Fruit fly (Drosophila melanogaster) S2 (cell line): ENCODE measurements around the gene Exo70.

ENCODE experiments used
- CG8478 ChIP-seq: fragments of >200 bp; optimal IDR thresholded peaks from 2 replicates; lab custom pipeline; 2018
- CTCF ChIP-seq, 2 experiments: fragments of >200 bp; optimal IDR thresholded peaks; 2 replicates each; lab custom pipeline; 2018

Exo70 gene

DNA sequence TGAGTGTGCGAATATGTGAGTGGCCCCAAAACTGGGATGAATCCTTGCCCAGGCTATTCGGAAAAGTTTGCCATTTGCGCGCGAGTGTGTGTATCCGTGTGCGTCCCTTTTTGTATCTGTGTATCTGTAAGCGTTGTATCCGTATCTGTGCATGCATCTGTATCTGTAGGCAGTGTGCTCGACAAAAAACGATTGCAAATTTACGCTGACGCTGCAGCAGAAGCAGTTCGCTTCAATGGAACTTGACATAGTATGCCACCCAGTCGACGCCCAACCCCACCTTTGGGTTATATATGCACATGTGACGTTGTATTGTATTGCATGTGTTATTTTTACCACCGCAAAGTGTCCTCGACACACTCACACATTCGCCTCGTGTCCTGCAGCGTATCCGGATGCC is 15.5 kb upstream of the Exo70 start:
- TF ChIP-seq CTCF (optimal IDR thresholded peaks at IDR 0.05; lab: Kevin White, UChicago), result no peak
- no peak for TF ChIP-seq CG8478 (lab: Kevin White, UChicago)

DNA sequence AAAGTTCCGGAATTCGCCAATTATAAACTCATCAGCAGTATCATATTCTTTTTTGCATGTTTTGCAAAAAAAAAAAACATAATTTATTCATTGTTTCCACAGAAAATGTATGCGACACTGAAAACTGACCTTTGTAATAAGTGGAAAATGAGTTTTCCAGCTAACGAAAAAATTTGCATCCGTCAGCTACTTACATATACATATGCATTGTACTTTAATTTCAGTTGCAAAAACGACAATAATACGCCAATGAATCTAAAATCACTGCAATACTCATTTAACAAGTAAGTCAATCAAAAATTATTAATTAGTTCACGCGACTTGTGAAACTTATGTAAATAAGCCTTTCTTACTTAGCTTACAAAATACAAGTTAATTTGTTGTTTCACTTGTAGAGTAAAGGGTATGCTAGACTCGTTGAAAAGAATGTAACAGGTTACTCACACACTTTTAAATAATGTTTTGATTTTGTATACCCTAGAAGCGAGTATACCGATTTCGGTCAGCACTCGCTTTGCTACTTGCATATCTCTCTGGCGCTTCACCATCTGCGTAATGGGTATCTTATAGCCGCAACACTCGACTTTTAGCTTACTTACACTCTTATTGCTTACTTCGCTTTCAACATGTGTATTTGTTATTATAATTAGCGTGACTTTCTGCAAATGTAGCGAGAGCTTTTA is 12.7 kb upstream of the Exo70 start:
- no peak for TF ChIP-seq CTCF (optimal IDR thresholded peaks at IDR 0.05; lab: Kevin White, UChicago)
- no peak for TF ChIP-seq CG8478 (lab: Kevin White, UChicago)

DNA sequence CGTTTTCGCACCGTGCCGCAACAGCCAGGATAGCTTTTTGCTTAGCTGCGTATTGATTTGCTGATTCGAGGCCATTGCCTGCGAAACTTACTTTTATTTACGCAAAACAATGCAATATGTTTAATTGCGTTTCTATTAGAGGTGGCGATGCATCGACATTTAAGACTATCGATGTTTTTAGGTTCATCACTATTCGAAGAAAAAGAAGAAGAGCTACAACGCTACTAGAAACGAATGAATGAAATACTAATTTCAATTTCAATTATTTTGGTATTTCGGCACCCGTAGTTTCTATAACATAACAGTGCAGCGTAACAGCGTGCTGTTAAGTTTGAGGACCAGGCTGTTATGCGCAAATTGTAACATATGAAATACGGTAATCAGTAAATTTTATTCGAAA is 6.5 kb upstream of the Exo70 start, which contains the start of the genes Tpt, mkg-p and CG13667:
TSS of gene Tpt (minus strand) at position 155 of the 400 bp plus-strand sequence.
TSS of gene mkg-p (minus strand) at position 155 of the 400 bp plus-strand sequence.
TSS of gene CG13667 (plus strand) at position 332 of the 400 bp plus-strand sequence.
- TF ChIP-seq CTCF (optimal IDR thresholded peaks at IDR 0.05; lab: Kevin White, UChicago), result peak in 1 of 2 experiments; percentile 37
- TF ChIP-seq CG8478 (lab: Kevin White, UChicago), result no peak

DNA sequence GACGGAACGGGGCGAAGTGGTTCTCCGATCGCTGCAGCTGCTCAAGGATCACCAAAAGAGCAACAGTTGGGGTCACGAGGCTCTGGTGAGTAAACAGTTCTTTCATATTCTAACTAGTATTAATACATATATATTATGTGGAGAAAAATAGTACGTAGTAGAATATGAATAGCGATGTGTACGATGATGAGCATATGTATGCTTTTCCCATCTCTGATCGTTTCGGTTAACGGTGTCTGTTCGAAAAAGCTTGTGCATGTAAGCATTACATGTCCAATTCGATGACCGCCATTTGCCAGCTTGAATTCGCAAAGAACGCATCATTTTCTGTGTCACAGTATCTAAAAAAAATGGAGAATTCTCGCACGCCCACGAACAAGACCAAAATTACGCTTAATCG is 1.1 kb downstream of the Exo70 start, which contains the start of the genes Oseg1 and mtrm:
TSS of gene Oseg1 (minus strand) at position 101 of the 400 bp plus-strand sequence.
TSS of gene mtrm (plus strand) at position 288 of the 400 bp plus-strand sequence.
- TF ChIP-seq CG8478 (lab: Kevin White, UChicago), result no peak
- no peak for TF ChIP-seq CTCF (optimal IDR thresholded peaks at IDR 0.05; lab: Kevin White, UChicago)

DNA sequence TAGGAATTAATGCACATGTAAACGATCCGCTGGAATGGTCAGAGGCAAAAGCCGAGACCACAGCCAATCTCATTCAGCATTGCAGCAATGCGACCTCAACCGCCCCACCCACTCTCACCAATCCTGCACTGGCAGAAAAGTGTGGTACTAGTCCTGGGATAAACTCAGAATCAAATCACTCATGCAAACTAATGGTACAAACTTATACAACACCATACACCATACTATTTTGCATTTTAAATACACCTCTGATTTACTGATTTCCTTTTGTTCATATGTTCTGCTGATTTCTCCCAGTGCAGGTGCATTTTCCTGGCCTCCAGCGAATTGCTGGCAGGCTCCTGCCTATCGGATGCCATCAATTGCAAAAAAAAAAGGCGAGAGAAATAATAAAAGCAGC is 7.3 kb downstream of the Exo70 start:
- TF ChIP-seq CTCF (optimal IDR thresholded peaks at IDR 0.05; lab: Kevin White, UChicago) (no peak), CG8478 (lab: Kevin White, UChicago) (no peak)

DNA sequence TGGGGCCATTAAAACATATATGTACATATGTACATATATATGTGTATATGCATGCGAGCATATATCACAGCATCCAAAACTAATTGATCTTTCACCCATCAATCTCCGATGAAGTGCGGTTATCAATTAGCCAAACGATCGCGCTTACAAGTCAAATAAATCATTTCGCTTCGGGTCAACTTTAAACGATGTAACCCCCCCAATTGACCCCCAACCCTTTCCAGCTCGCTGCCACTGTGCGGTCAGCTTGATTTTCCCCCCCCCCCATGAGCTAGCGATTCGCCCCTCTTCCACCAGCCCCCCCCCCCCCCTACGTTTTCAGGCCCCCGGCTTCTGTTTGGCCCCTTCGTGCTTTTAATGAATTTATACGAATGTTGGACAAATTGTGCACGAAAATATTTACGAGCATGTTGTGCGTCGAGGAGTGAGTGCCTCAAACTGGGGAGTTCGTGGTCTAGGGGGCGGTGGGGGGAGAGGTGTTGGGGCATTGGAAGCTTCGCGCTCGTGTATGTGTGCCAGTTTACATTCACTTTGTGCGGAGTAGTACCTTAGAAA is 8.0 kb downstream of the Exo70 start:
- TF ChIP-seq CG8478 (lab: Kevin White, UChicago) (no peak), CTCF (optimal IDR thresholded peaks at IDR 0.05; lab: Kevin White, UChicago) (no peak)

DNA sequence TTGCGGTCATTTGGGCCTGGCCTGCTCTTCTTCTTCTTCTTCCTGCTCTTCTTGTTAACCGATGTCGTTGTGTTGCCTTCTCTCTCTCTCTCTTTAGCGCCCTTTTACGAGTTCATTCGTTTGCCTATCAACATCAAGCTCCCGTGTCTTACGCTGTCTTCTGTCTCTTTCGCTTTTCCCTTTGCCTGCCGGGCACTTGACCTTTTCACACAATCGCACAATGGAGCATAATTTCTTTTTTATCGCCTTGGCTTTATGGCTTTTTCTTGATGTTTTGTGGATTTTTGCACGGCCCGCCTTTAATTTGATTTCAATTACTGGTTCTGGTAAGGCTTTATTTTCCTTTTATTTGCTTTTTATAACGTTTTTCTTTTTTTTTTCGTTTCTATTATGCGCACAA is 9.7 kb downstream of the Exo70 start:
- TF ChIP-seq CG8478 (lab: Kevin White, UChicago) (no peak), CTCF (optimal IDR thresholded peaks at IDR 0.05; lab: Kevin White, UChicago) (no peak)

DNA sequence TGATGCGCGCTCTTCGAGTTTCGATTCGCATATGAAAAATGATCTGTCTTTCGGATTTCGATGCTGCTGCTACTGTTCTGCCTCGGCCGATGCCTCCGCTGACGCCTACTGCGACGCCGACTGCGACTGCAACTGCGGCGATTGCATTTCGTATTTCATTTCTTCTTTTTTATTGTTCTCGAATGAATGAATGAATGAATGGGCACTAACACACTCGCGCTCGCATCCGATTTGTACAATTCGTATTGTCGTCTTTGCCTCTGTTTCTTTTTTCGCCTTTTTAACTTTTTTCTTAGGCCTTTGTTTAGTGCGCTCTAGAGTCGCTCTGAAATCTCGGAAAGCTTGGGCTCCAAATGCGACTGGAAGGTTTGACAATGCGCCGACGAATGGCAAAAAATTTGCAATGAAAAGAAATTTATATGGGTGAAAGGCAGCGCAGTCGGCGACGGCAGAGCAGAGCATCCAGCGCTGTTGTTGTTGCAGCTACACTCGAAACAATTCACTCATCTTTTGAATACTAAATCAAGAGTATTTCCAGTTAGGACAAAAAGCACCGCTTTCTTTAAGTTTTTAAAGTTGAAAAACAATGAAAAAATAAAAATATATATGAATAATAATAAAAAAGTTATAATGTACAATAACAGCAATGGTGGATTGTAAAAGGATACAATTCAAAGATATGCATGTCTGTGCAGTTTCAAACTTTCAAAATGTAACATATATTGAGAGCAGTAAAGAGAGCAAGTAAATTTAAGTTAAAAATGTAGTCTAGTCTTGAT is 10.3 kb downstream of the Exo70 start, which contains the start of gene CG32354:
TSS of gene CG32354 (minus strand) at position 398 of the 779 bp plus-strand sequence.
- no peak for TF ChIP-seq CTCF (optimal IDR thresholded peaks at IDR 0.05; lab: Kevin White, UChicago)
- no peak for TF ChIP-seq CG8478 (lab: Kevin White, UChicago)

DNA sequence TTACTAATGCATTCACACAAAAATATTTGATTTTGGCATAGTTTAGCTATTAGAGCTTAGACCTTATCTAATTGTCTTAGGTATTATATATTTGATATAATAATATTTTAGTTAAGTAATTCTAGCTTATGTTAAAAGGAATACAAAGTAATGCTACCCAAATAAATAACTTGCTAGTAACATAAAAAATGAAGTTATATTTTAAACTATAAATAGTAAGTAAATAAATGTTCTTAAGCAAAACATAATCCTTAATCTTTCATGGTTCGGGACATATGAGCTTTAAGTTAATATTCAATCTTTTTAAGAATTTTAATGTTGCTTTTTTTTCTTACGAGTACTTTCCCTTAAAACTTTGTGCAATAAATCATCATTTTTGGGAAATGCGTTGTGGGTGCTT is 11.5 kb downstream of the Exo70 start:
- TF ChIP-seq CG8478 (lab: Kevin White, UChicago) (no peak), CTCF (optimal IDR thresholded peaks at IDR 0.05; lab: Kevin White, UChicago) (no peak)

DNA sequence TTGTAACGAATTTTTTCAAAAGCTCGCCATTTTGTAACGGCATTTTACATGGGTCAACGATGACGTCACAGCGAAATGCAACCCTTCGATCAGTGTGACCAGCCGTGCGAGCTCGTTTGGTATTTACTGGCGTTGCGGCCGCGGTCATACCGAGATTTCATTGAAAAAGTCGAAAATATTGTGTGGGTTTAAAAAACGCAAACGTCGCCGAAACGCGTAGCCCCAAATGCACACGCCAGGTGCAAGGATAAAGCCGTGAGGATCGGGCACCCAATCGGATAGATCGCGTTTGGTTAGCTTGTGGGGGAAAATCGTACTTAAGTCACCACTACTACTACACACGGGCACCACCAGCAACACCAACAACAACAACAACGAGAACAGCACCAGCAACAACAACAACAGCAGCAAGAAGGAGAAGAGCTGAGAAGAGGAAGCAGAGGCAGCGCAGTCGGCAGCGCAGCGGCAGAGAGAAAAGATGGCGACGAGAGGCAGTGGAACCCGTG is 13.2 kb downstream of the Exo70 start, which contains the start of gene Cbl:
TSS of gene Cbl (plus strand) at position 124 of the 506 bp plus-strand sequence.
- peak in 1 of 2 experiments; percentile 28 for TF ChIP-seq CTCF (optimal IDR thresholded peaks at IDR 0.05; lab: Kevin White, UChicago)
- TF ChIP-seq CG8478 (lab: Kevin White, UChicago), result no peak

DNA sequence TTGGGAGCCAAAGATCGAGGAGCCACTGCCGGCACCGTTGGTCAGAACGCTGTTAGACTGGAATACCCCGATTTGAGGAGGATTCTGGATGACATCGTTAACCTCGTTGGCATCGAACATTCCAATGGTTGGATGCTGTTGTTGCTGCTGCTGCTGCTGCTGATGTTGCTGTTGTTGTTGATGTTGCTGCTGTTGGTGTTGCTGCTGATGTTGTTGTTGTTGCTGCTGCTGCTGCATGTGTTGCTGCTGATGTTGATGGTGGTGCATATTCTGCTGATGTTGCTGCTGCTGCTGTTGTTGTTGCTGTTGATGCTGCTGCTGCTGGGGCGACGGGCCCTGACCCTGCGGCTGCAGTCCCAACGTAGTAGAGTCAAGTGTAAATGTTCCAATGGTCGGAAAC is 25.9 kb downstream of the Exo70 start:
- TF ChIP-seq CTCF (optimal IDR thresholded peaks at IDR 0.05; lab: Kevin White, UChicago) (no peak), CG8478 (lab: Kevin White, UChicago) (no peak)

DNA sequence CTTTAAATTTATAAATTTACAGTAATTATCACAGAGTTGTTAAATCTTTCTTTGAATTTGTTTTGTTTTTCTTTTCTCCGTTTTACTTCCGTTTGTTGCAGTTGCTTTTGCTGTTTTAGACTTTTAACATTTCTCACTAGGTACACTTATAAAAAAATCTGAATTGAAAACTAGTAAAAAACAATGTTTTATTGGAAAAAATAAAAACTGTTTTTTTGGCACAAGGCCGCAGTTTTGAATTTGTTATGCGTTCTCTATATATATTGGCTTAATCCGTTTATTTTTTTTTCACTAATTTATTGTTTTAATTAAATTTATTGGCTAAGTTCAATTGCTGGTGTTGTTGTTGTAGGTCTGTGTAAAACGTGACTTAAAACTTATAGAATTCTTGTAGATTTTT is 28.4 kb downstream of the Exo70 start:
- TF ChIP-seq CG8478 (lab: Kevin White, UChicago), result no peak

DNA sequence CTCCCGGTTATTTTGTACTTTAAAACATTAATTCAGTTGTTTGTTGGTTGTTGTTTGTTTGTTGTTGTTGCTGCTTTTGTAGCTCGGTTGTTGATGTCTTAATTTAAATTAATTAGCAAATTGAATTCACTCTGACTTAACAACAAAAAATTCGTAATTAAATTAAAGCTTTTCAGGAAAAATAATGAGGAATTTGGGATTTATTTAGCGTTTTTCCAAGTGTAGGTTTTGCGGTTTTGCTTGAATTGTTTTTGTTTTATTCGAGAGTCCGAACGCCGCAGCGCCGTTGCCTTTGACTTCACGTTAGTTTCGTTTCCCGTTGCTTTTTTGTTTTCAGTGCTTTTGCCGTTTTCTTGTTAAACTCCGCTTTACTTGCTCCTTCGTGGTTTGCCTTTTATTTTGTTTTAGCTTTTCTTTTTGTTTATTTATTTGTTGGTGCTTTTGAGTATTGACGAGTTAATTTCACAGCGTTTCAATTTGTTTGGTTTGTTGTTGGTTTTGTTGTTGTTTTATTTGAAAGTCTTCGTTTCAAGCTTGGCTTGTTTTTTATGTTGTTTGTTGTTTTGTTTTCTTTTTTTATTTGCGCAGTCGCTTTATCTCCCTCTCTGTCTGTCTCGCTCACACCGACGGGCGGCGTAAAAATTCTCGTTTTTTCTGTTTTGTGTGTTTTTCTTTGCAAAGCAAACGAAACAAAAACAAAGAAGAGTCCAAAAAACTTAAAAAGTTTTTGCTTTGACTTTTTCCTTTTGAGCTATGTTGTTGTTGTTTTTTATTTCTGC is 29.3 kb downstream of the Exo70 start:
- TF ChIP-seq CG8478 (lab: Kevin White, UChicago) (no peak), CTCF (optimal IDR thresholded peaks at IDR 0.05; lab: Kevin White, UChicago) (no peak)
